4 worm cellular contexts compared by ENCODE assay signal in genomic region chrX:4794062-4794461, ce11.
TF ChIP-seq lines count a peak whose summit lies in the region.

No protein-coding gene starts in this region.

TF ChIP-seq in whole organism, L1 larva, 84 proteins besides CTCF, POLR2A, EP300 and RAD21 (continued from another document and continues in another):
- no peak for TF ChIP-seq xbp-1 (tag; optimal IDR thresholded peaks at IDR 0.05; lab: Kevin White, UChicago)
- TF ChIP-seq pag-3 (tag; optimal IDR thresholded peaks at IDR 0.05; lab: Kevin White, UChicago; ENCODE audit: borderline replicate concordance, insufficient read depth), result no peak
- no peak for TF ChIP-seq efl-1 (optimal IDR thresholded peaks at IDR 0.05; lab: Kevin White, UChicago)
- TF ChIP-seq efl-1 (GFP tag; optimal IDR thresholded peaks at IDR 0.05 in 1 of 2; lab: Kevin White, UChicago), result peak in 1 of 2 experiments; percentile 33
- TF ChIP-seq efl-3 (GFP tag; optimal IDR thresholded peaks at IDR 0.05; lab: Kevin White, UChicago), result no peak
- no peak for TF ChIP-seq C04F5.9 (tag; optimal IDR thresholded peaks at IDR 0.05; lab: Kevin White, UChicago)
- TF ChIP-seq unc-130 (tag; optimal IDR thresholded peaks at IDR 0.05; lab: Kevin White, UChicago), result no peak
- peak; percentile 99 for TF ChIP-seq elt-2 (tag; optimal IDR thresholded peaks at IDR 0.05; lab: Kevin White, UChicago)
- TF ChIP-seq jun-1 (tag; optimal IDR thresholded peaks at IDR 0.05; lab: Kevin White, UChicago), result peak; percentile 28
- TF ChIP-seq ceh-82 (tag; optimal IDR thresholded peaks at IDR 0.05; lab: Kevin White, UChicago), result no peak
- TF ChIP-seq unc-86 (tag; optimal IDR thresholded peaks at IDR 0.05; lab: Kevin White, UChicago), result no peak
- TF ChIP-seq unc-62 (GFP tag; optimal IDR thresholded peaks at IDR 0.05; lab: Kevin White, UChicago), result no peak
- TF ChIP-seq fkh-4 (tag; optimal IDR thresholded peaks at IDR 0.05; lab: Kevin White, UChicago; ENCODE audit: borderline replicate concordance), result no peak
- TF ChIP-seq elt-3 (tag; optimal IDR thresholded peaks at IDR 0.05; lab: Kevin White, UChicago), result no peak
- TF ChIP-seq isw-1 (GFP tag; IDR thresholded peaks at IDR 0.05; lab: Robert Waterston, UW), result no peak
- TF ChIP-seq dsc-1 (tag; optimal IDR thresholded peaks at IDR 0.05; lab: Kevin White, UChicago), result no peak
- no peak for TF ChIP-seq ceh-8 (GFP tag; optimal IDR thresholded peaks at IDR 0.05; lab: Kevin White, UChicago)
- no peak for TF ChIP-seq nhr-237 (tag; optimal IDR thresholded peaks at IDR 0.05; lab: Kevin White, UChicago)
- TF ChIP-seq ztf-11 (tag; optimal IDR thresholded peaks at IDR 0.05; lab: Kevin White, UChicago), result no peak
- no peak for TF ChIP-seq aha-1 (tag; optimal IDR thresholded peaks at IDR 0.05; lab: Kevin White, UChicago)
- TF ChIP-seq sptf-1 (tag; optimal IDR thresholded peaks at IDR 0.05; lab: Kevin White, UChicago), result no peak
- TF ChIP-seq egl-13 (tag; optimal IDR thresholded peaks at IDR 0.05; lab: Kevin White, UChicago), result no peak
- TF ChIP-seq nhr-11 (tag; optimal IDR thresholded peaks at IDR 0.05; lab: Kevin White, UChicago), result no peak
- TF ChIP-seq mdl-1 (tag; optimal IDR thresholded peaks at IDR 0.05; lab: Kevin White, UChicago), result peak in 1 of 2 experiments; percentile 27
- TF ChIP-seq nhr-19 (GFP tag; conservative IDR thresholded peaks at IDR 0.05; lab: Robert Waterston, UW), result no peak; the same call in 1 of the 2 replicates
- no peak for TF ChIP-seq egl-27 (tag; optimal IDR thresholded peaks at IDR 0.05; lab: Kevin White, UChicago)
- TF ChIP-seq unc-98 (GFP tag; IDR thresholded peaks at IDR 0.05; lab: Robert Waterston, UW), result no peak
- no peak for TF ChIP-seq nhr-85 (tag; lab: Kevin White, UChicago)
- TF ChIP-seq aly-2 (tag; optimal IDR thresholded peaks at IDR 0.05; lab: Kevin White, UChicago), result no peak
- TF ChIP-seq swsn-7 (tag; optimal IDR thresholded peaks at IDR 0.05; lab: Kevin White, UChicago), result no peak
- peak in 1 of 2 experiments; percentile 19 for TF ChIP-seq lsy-2 (tag; optimal IDR thresholded peaks at IDR 0.05; lab: Kevin White, UChicago)
- no peak for TF ChIP-seq grh-1 (GFP tag; IDR thresholded peaks at IDR 0.05; lab: Robert Waterston, UW)
- TF ChIP-seq zag-1 (tag; optimal IDR thresholded peaks at IDR 0.05; lab: Kevin White, UChicago), result no peak
- TF ChIP-seq tbx-2 (tag; optimal IDR thresholded peaks at IDR 0.05; lab: Kevin White, UChicago), result no peak

TF ChIP-seq in whole organism, L3 larva, 47 proteins besides CTCF, POLR2A, EP300 and RAD21 (continued from another document):
- peak; percentile 85 for TF ChIP-seq jun-1 (tag; optimal IDR thresholded peaks at IDR 0.05; lab: Kevin White, UChicago)
- TF ChIP-seq nhr-77 (tag; optimal IDR thresholded peaks at IDR 0.05; lab: Kevin White, UChicago), result no peak
- TF ChIP-seq nhr-23 (tag; optimal IDR thresholded peaks at IDR 0.05; lab: Kevin White, UChicago), result no peak
- no peak for TF ChIP-seq fkh-10 (GFP tag; optimal IDR thresholded peaks at IDR 0.05; lab: Kevin White, UChicago)
- no peak for TF ChIP-seq nhr-237 (tag; optimal IDR thresholded peaks at IDR 0.05; lab: Kevin White, UChicago)
- TF ChIP-seq ama-1 (optimal IDR thresholded peaks at IDR 0.05; lab: Kevin White, UChicago), result no peak
- no peak for TF ChIP-seq aly-2 (tag; optimal IDR thresholded peaks at IDR 0.05; lab: Kevin White, UChicago)
- no peak for TF ChIP-seq egl-27 (tag; optimal IDR thresholded peaks at IDR 0.05; lab: Kevin White, UChicago)
- no peak for TF ChIP-seq unc-39 (tag; optimal IDR thresholded peaks at IDR 0.05; lab: Kevin White, UChicago)
- TF ChIP-seq fos-1 (tag; optimal IDR thresholded peaks at IDR 0.05; lab: Kevin White, UChicago), result no peak
- no peak for TF ChIP-seq unc-62 (GFP tag; optimal IDR thresholded peaks at IDR 0.05; lab: Kevin White, UChicago)
- TF ChIP-seq skn-1 (tag; optimal IDR thresholded peaks at IDR 0.05; lab: Kevin White, UChicago), result no peak
- peak; percentile 62 for TF ChIP-seq pha-4 (tag; optimal IDR thresholded peaks at IDR 0.05; lab: Kevin White, UChicago)
- no peak for TF ChIP-seq ZK546.5 (tag; optimal IDR thresholded peaks at IDR 0.05; lab: Kevin White, UChicago)
- peak; percentile 99 for TF ChIP-seq elt-2 (tag; optimal IDR thresholded peaks at IDR 0.05; lab: Kevin White, UChicago)
- no peak for TF ChIP-seq fkh-2 (tag; optimal IDR thresholded peaks at IDR 0.05; lab: Kevin White, UChicago)
- TF ChIP-seq ceh-28 (tag; optimal IDR thresholded peaks at IDR 0.05; lab: Kevin White, UChicago), result no peak
- TF ChIP-seq nhr-11 (tag; optimal IDR thresholded peaks at IDR 0.05; lab: Kevin White, UChicago), result no peak
- TF ChIP-seq ceh-82 (tag; optimal IDR thresholded peaks at IDR 0.05; lab: Kevin White, UChicago), result no peak

TF ChIP-seq in whole organism, L4 larva, 104 proteins besides CTCF, POLR2A, EP300 and RAD21 (continued from another document):
- TF ChIP-seq daf-16 (GFP tag; optimal IDR thresholded peaks at IDR 0.05; lab: Kevin White, UChicago) (peak in 1 of 2 experiments; percentile 76), daf-16 (tag; optimal IDR thresholded peaks at IDR 0.05; lab: Kevin White, UChicago) (peak; percentile 96), daf-12 (tag; optimal IDR thresholded peaks at IDR 0.05; lab: Kevin White, UChicago) (no peak), hif-1 (tag; optimal IDR thresholded peaks at IDR 0.05; lab: Kevin White, UChicago) (peak in 1 of 2 experiments; percentile 60), php-3 (GFP tag; IDR thresholded peaks at IDR 0.05; lab: Robert Waterston, UW) (peak; percentile 81), ZK337.2 (GFP tag; IDR thresholded peaks at IDR 0.05; lab: Robert Waterston, UW) (no peak), Y5F2A.4 (GFP tag; optimal IDR thresholded peaks at IDR 0.05; lab: Kevin White, UChicago) (no peak), ceh-44 (GFP tag; IDR thresholded peaks at IDR 0.05; lab: Robert Waterston, UW) (no peak), nhr-28 (tag; optimal IDR thresholded peaks at IDR 0.05; lab: Kevin White, UChicago) (peak; percentile 52), jun-1 (tag; optimal IDR thresholded peaks at IDR 0.05; lab: Kevin White, UChicago) (no peak), spr-3 (GFP tag; optimal IDR thresholded peaks at IDR 0.05; lab: Kevin White, UChicago) (no peak), nhr-111 (GFP tag; optimal IDR thresholded peaks at IDR 0.05; lab: Kevin White, UChicago) (no peak), ctbp-1 (GFP tag; IDR thresholded peaks at IDR 0.05; lab: Robert Waterston, UW) (no peak), duxl-1 (tag; optimal IDR thresholded peaks at IDR 0.05; lab: Kevin White, UChicago; ENCODE audit: poor library complexity) (no peak), zfp-2 (tag; optimal IDR thresholded peaks at IDR 0.05; lab: Kevin White, UChicago) (no peak), dmd-9 (GFP tag; IDR thresholded peaks at IDR 0.05; lab: Robert Waterston, UW) (no peak), zip-2 (tag; optimal IDR thresholded peaks at IDR 0.05; lab: Kevin White, UChicago) (no peak), zfp-3 (GFP tag; conservative IDR thresholded peaks at IDR 0.05; lab: Robert Waterston, UW) (0 out of 2 replicates have a peak, but pooled peaks have one; percentile 44), nhr-41 (GFP tag; IDR thresholded peaks at IDR 0.05; lab: Robert Waterston, UW) (peak; percentile 50; the same call in 1 of the 2 replicates), dmd-6 (GFP tag; IDR thresholded peaks at IDR 0.05; lab: Robert Waterston, UW) (peak; percentile 97), vab-7 (GFP tag; IDR thresholded peaks at IDR 0.05; lab: Robert Waterston, UW) (no peak), T20F7.1 (GFP tag; optimal IDR thresholded peaks at IDR 0.05; lab: Kevin White, UChicago) (peak; percentile 36), lin-1 (GFP tag; IDR thresholded peaks at IDR 0.05; lab: Robert Waterston, UW) (peak; percentile 76), dve-1 (tag; optimal IDR thresholded peaks at IDR 0.05; lab: Kevin White, UChicago; ENCODE audit: insufficient read depth) (peak; percentile 95), hmg-1.1 (GFP tag; IDR thresholded peaks at IDR 0.05; lab: Robert Waterston, UW) (no peak), skn-1 (tag; optimal IDR thresholded peaks at IDR 0.05; lab: Kevin White, UChicago) (no peak), hlh-11 (tag; optimal IDR thresholded peaks at IDR 0.05; lab: Kevin White, UChicago) (peak; percentile 95), mdl-1 (tag; optimal IDR thresholded peaks at IDR 0.05; lab: Kevin White, UChicago) (peak in 1 of 2 experiments; percentile 52), unc-62 (GFP tag; optimal IDR thresholded peaks at IDR 0.05 in 1 of 2; lab: Kevin White, UChicago) (peak in 1 of 2 experiments; percentile 10), unc-62 (tag; optimal IDR thresholded peaks at IDR 0.05; lab: Kevin White, UChicago) (no peak), D1046.2 (GFP tag; IDR thresholded peaks at IDR 0.05; lab: Robert Waterston, UW) (no peak), dmd-8 (GFP tag; IDR thresholded peaks at IDR 0.05; lab: Robert Waterston, UW) (no peak), saeg-2 (GFP tag; IDR thresholded peaks at IDR 0.05; lab: Robert Waterston, UW) (no peak), nhr-77 (tag; optimal IDR thresholded peaks at IDR 0.05; lab: Kevin White, UChicago) (peak; percentile 71), Y75B8A.6 (GFP tag; IDR thresholded peaks at IDR 0.05; lab: Robert Waterston, UW) (peak; percentile 28; the same call in 1 of the 2 replicates), mes-2 (tag; optimal IDR thresholded peaks at IDR 0.05; lab: Kevin White, UChicago; ENCODE audit: poor library complexity, severe bottlenecking) (peak; percentile 36), mep-1 (tag; optimal IDR thresholded peaks at IDR 0.05; lab: Kevin White, UChicago) (peak; percentile 22), aly-2 (tag; optimal IDR thresholded peaks at IDR 0.05; lab: Kevin White, UChicago) (no peak), ztf-11 (tag; optimal IDR thresholded peaks at IDR 0.05; lab: Kevin White, UChicago) (no peak), hlh-30 (tag; optimal IDR thresholded peaks at IDR 0.05; lab: Kevin White, UChicago; ENCODE audit: insufficient read depth) (peak; percentile 63), pqm-1 (tag; optimal IDR thresholded peaks at IDR 0.05; lab: Kevin White, UChicago) (peak; percentile 80)

TF ChIP-seq in whole organism, young adult, 124 proteins besides CTCF, POLR2A, EP300 and RAD21 (continued from another document and continues in another):
- TF ChIP-seq lin-40 (tag; optimal IDR thresholded peaks at IDR 0.05; lab: Kevin White, UChicago), result peak; percentile 5
- no peak for TF ChIP-seq nhr-27 (tag; optimal IDR thresholded peaks at IDR 0.05; lab: Kevin White, UChicago)
- TF ChIP-seq xnd-1 (tag; optimal IDR thresholded peaks at IDR 0.05; lab: Kevin White, UChicago), result no peak
- peak; percentile 41 for TF ChIP-seq tbp1 (GFP tag; optimal IDR thresholded peaks at IDR 0.05; lab: Kevin White, UChicago)
- no peak for TF ChIP-seq lag-1 (GFP tag; IDR thresholded peaks at IDR 0.05; lab: Robert Waterston, UW)
- TF ChIP-seq ztf-22 (GFP tag; optimal IDR thresholded peaks at IDR 0.05; lab: Kevin White, UChicago), result peak; percentile 89
- TF ChIP-seq ceh-40 (GFP tag; IDR thresholded peaks at IDR 0.05; lab: Robert Waterston, UW), result no peak
- no peak for TF ChIP-seq ceh-91 (GFP tag; IDR thresholded peaks at IDR 0.05; lab: Robert Waterston, UW)
- TF ChIP-seq rec-8 (tag; optimal IDR thresholded peaks at IDR 0.05; lab: Kevin White, UChicago), result no peak
- no peak for TF ChIP-seq C17E4.6 (GFP tag; IDR thresholded peaks at IDR 0.05; lab: Robert Waterston, UW)
- TF ChIP-seq nfyb-1 (GFP tag; IDR thresholded peaks at IDR 0.05; lab: Robert Waterston, UW), result peak; percentile 65; the same call in 1 of the 2 replicates
- no peak for TF ChIP-seq sea-2 (GFP tag; IDR thresholded peaks at IDR 0.05; lab: Robert Waterston, UW)
- peak; percentile 31 for TF ChIP-seq ets-4 (GFP tag; optimal IDR thresholded peaks at IDR 0.05; lab: Kevin White, UChicago)
- no peak for TF ChIP-seq ztf-18 (tag; optimal IDR thresholded peaks at IDR 0.05; lab: Kevin White, UChicago)
- TF ChIP-seq chd-7 (tag; optimal IDR thresholded peaks at IDR 0.05; lab: Kevin White, UChicago), result no peak
- TF ChIP-seq lir-1 (GFP tag; conservative IDR thresholded peaks at IDR 0.05; lab: Robert Waterston, UW), result peak; percentile 22; the same call in 1 of the 2 replicates
- no peak for TF ChIP-seq rcor-1 (GFP tag; IDR thresholded peaks at IDR 0.05; lab: Robert Waterston, UW)
- TF ChIP-seq Y53G8AR.9 (GFP tag; conservative IDR thresholded peaks at IDR 0.05; lab: Robert Waterston, UW), result no peak
- TF ChIP-seq zim-3 (tag; optimal IDR thresholded peaks at IDR 0.05; lab: Kevin White, UChicago), result no peak
- peak; percentile 79 for TF ChIP-seq atf-7 (tag; optimal IDR thresholded peaks at IDR 0.05; lab: Kevin White, UChicago)
- no peak for TF ChIP-seq B0035.1 (tag; optimal IDR thresholded peaks at IDR 0.05; lab: Kevin White, UChicago)
- no peak for TF ChIP-seq nhr-179 (tag; optimal IDR thresholded peaks at IDR 0.05; lab: Kevin White, UChicago)
- no peak for TF ChIP-seq mel-28 (tag; optimal IDR thresholded peaks at IDR 0.05; lab: Kevin White, UChicago; ENCODE audit: borderline replicate concordance)
- TF ChIP-seq nhr-120 (GFP tag; IDR thresholded peaks at IDR 0.05; lab: Robert Waterston, UW), result no peak
- 0 out of 2 replicates have a peak, but pooled peaks have one; percentile 23 for TF ChIP-seq cebp-1 (GFP tag; IDR thresholded peaks at IDR 0.05; lab: Robert Waterston, UW)
- peak; percentile 65 for TF ChIP-seq cebp-1 (tag; optimal IDR thresholded peaks at IDR 0.05; lab: Kevin White, UChicago)
- TF ChIP-seq K11D2.4 (GFP tag; IDR thresholded peaks at IDR 0.05; lab: Robert Waterston, UW), result no peak
- no peak for TF ChIP-seq nfya-2 (GFP tag; IDR thresholded peaks at IDR 0.05; lab: Robert Waterston, UW)
- TF ChIP-seq pha-4 (tag; optimal IDR thresholded peaks at IDR 0.05; lab: Kevin White, UChicago), result no peak
- TF ChIP-seq lin-54 (GFP tag; optimal IDR thresholded peaks at IDR 0.05; lab: Kevin White, UChicago), result no peak
- no peak for TF ChIP-seq F22D6.2 (tag; optimal IDR thresholded peaks at IDR 0.05; lab: Kevin White, UChicago)
- no peak for TF ChIP-seq mes-4 (tag; optimal IDR thresholded peaks at IDR 0.05; lab: Kevin White, UChicago)
- TF ChIP-seq hlh-26 (GFP tag; conservative IDR thresholded peaks at IDR 0.05; lab: Robert Waterston, UW), result no peak
- no peak for TF ChIP-seq pbrm-1 (GFP tag; IDR thresholded peaks at IDR 0.05; lab: Robert Waterston, UW)
- no peak for TF ChIP-seq F57C9.4 (tag; optimal IDR thresholded peaks at IDR 0.05; lab: Kevin White, UChicago)
- TF ChIP-seq ZK185.1 (tag; optimal IDR thresholded peaks at IDR 0.05; lab: Kevin White, UChicago; ENCODE audit: poor library complexity, severe bottlenecking), result peak; percentile 2
- TF ChIP-seq zfh-2 (GFP tag; conservative IDR thresholded peaks at IDR 0.05; lab: Robert Waterston, UW), result no peak
- no peak for TF ChIP-seq madf-3 (GFP tag; IDR thresholded peaks at IDR 0.05; lab: Robert Waterston, UW)
- no peak for TF ChIP-seq bed-2 (GFP tag; IDR thresholded peaks at IDR 0.05; lab: Robert Waterston, UW)
- no peak for TF ChIP-seq F57A8.1 (GFP tag; optimal IDR thresholded peaks at IDR 0.05; lab: Kevin White, UChicago)
- TF ChIP-seq D2030.7 (GFP tag; IDR thresholded peaks at IDR 0.05; lab: Robert Waterston, UW), result no peak
- TF ChIP-seq attf-3 (GFP tag; conservative IDR thresholded peaks at IDR 0.05; lab: Robert Waterston, UW), result no peak
- no peak for TF ChIP-seq dpl-1 (GFP tag; optimal IDR thresholded peaks at IDR 0.05; lab: Kevin White, UChicago)
- no peak for TF ChIP-seq somi-1 (GFP tag; optimal IDR thresholded peaks at IDR 0.05; lab: Kevin White, UChicago)
- no peak for TF ChIP-seq bed-1 (GFP tag; IDR thresholded peaks at IDR 0.05; lab: Robert Waterston, UW)
- TF ChIP-seq ceh-27 (GFP tag; optimal IDR thresholded peaks at IDR 0.05; lab: Kevin White, UChicago), result no peak
- TF ChIP-seq nhr-90 (tag; optimal IDR thresholded peaks at IDR 0.05; lab: Kevin White, UChicago), result peak; percentile 51
- TF ChIP-seq snpc-1.3 (tag; optimal IDR thresholded peaks at IDR 0.05; lab: Kevin White, UChicago; ENCODE audit: insufficient read depth), result no peak
- no peak for TF ChIP-seq ztf-3 (GFP tag; optimal IDR thresholded peaks at IDR 0.05; lab: Kevin White, UChicago)
- no peak for TF ChIP-seq F39B2.1 (GFP tag; IDR thresholded peaks at IDR 0.05; lab: Robert Waterston, UW)
- 0 out of 2 replicates have a peak, but pooled peaks have one; percentile 28 for TF ChIP-seq egl-44 (GFP tag; IDR thresholded peaks at IDR 0.05; lab: Robert Waterston, UW)
- no peak for TF ChIP-seq lin-26 (GFP tag; IDR thresholded peaks at IDR 0.05; lab: Robert Waterston, UW)
- TF ChIP-seq hsf-1 (GFP tag; IDR thresholded peaks at IDR 0.05; lab: Robert Waterston, UW), result no peak
- no peak for TF ChIP-seq ztf-25 (GFP tag; IDR thresholded peaks at IDR 0.05; lab: Robert Waterston, UW)
- TF ChIP-seq tlf-1 (GFP tag; optimal IDR thresholded peaks at IDR 0.05; lab: Kevin White, UChicago), result peak; percentile 12
